Worm (Caenorhabditis elegans) whole organism, midembryonic: Measurements from ENCODE around the gene F44A2.3.

ENCODE experiments used
- cog-1 ChIP-seq: sonication (generic microtip); optimal IDR thresholded peaks from 2 replicates; lab custom pipeline; 2016; ENCODE audit warnings: missing genetic modification characterization, missing compliant biosample characterization
- flt-1 ChIP-seq: fragments of 200-800 bp; sonication (Bioruptor generic); IDR thresholded peaks from 2 replicates; pipeline ENCODE4 v1.3.6; 2022; ENCODE audit warnings: missing genetic modification characterization, missing compliant biosample characterization
- tab-1 ChIP-seq: fragments of 200-800 bp; sonication (Bioruptor generic); IDR thresholded peaks from 2 replicates; pipeline ENCODE4 v1.3.6; 2022; ENCODE audit warnings: missing genetic modification characterization, missing compliant biosample characterization
- ztf-29 ChIP-seq: fragments of 200-800 bp; sonication (Bioruptor generic); IDR thresholded peaks from 2 replicates; pipeline ENCODE4 v1.3.6; 2022; ENCODE audit warnings: missing genetic modification reagents, missing genetic modification characterization, missing compliant biosample characterization

ce11 chrV:9295581-9295980 lies 9.6 kb upstream of the F44A2.3 start:
- no peak for TF ChIP-seq ztf-29 (GFP tag; lab: Robert Waterston, UW)
- no peak for TF ChIP-seq flt-1 (GFP tag; lab: Robert Waterston, UW)
- no peak for TF ChIP-seq tab-1 (GFP tag; lab: Robert Waterston, UW)
- no peak for TF ChIP-seq cog-1 (tag; lab: Kevin White, UChicago)
